Fruit fly (Drosophila melanogaster): ENCODE results near the gene scrt.
A peak's percentile ranks its signal among the peaks of the same experiment; 100 is the strongest.

scrt gene

dm6 chr3L:3972599-3972998 is 11.1 kb upstream of the scrt start, which contains the start of gene CG43915:
TSS of gene CG43915 (plus strand) at chr3L:3972899.
- no peak for TF ChIP-seq CG9705 (GFP tag; optimal IDR thresholded peaks at IDR 0.05)
- TF ChIP-seq fru (GFP tag; optimal IDR thresholded peaks at IDR 0.05): no peak
- no peak for TF ChIP-seq rgr (GFP tag; optimal IDR thresholded peaks at IDR 0.05)
- no peak for TF ChIP-seq Jra (GFP tag; optimal IDR thresholded peaks at IDR 0.05)
- no peak for TF ChIP-seq dl (GFP tag; optimal IDR thresholded peaks at IDR 0.05; ENCODE audit: insufficient read depth in 1 of 2, partially characterized antibody in 2 of 2)
- TF ChIP-seq Myc (optimal IDR thresholded peaks at IDR 0.05): no peak
- TF ChIP-seq dsf (GFP tag; optimal IDR thresholded peaks at IDR 0.05; ENCODE audit: borderline replicate concordance): no peak
- no peak for TF ChIP-seq usp (GFP tag; optimal IDR thresholded peaks at IDR 0.05)
- TF ChIP-seq Hnf4 (GFP tag; optimal IDR thresholded peaks at IDR 0.05): no peak
- TF ChIP-seq Sp1 (GFP tag; optimal IDR thresholded peaks at IDR 0.05): no peak
- no peak for TF ChIP-seq h (GFP tag; optimal IDR thresholded peaks at IDR 0.05)
- no peak for TF ChIP-seq jim (GFP tag; optimal IDR thresholded peaks at IDR 0.05)

- TF ChIP-seq Vsx2 (GFP tag; optimal IDR thresholded peaks at IDR 0.05; ENCODE audit: partially characterized antibody) (no peak), OdsH (GFP tag; optimal IDR thresholded peaks at IDR 0.05) (no peak), tai (GFP tag; optimal IDR thresholded peaks at IDR 0.05) (no peak), CG9705 (GFP tag; optimal IDR thresholded peaks at IDR 0.05) (no peak), usp (GFP tag; optimal IDR thresholded peaks at IDR 0.05) (no peak), HLH106 (tag; optimal IDR thresholded peaks at IDR 0.05) (no peak), ey (GFP tag; optimal IDR thresholded peaks at IDR 0.05) (no peak), h (GFP tag; optimal IDR thresholded peaks at IDR 0.05) (no peak), CG32264 (GFP tag; optimal IDR thresholded peaks at IDR 0.05) (no peak), Abd-B (GFP tag; optimal IDR thresholded peaks at IDR 0.05) (no peak), dl (GFP tag; optimal IDR thresholded peaks at IDR 0.05; ENCODE audit: insufficient read depth in 1 of 2, partially characterized antibody in 2 of 2) (no peak), jim (GFP tag; optimal IDR thresholded peaks at IDR 0.05) (no peak), pan (optimal IDR thresholded peaks at IDR 0.05) (no peak), sv (GFP tag; optimal IDR thresholded peaks at IDR 0.05) (no peak), Rel (GFP tag; optimal IDR thresholded peaks at IDR 0.05) (no peak), Rel (tag; optimal IDR thresholded peaks at IDR 0.05) (no peak), Hr83 (GFP tag; optimal IDR thresholded peaks at IDR 0.05; ENCODE audit: poor library complexity, severe bottlenecking) (no peak), brk (GFP tag; optimal IDR thresholded peaks at IDR 0.05) (no peak), foxo (GFP tag; optimal IDR thresholded peaks at IDR 0.05) (no peak), lola (GFP tag; optimal IDR thresholded peaks at IDR 0.05) (no peak), Jra (GFP tag; optimal IDR thresholded peaks at IDR 0.05) (no peak)
These were observed 7.3 kb upstream of the scrt start for dm6 chr3L:3976438-3976837.

dm6 chr3L:3977622-3978355 is 5.9 kb upstream of the scrt start:
- TF ChIP-seq dl (GFP tag; optimal IDR thresholded peaks at IDR 0.05; ENCODE audit: insufficient read depth in 1 of 2, partially characterized antibody in 2 of 2) (no peak), OdsH (GFP tag; optimal IDR thresholded peaks at IDR 0.05) (peak; percentile 4), foxo (GFP tag; optimal IDR thresholded peaks at IDR 0.05) (peak in 1 of 2 experiments; percentile 2), fru (GFP tag; optimal IDR thresholded peaks at IDR 0.05) (no peak), rgr (GFP tag; optimal IDR thresholded peaks at IDR 0.05) (peak; percentile 9), Sp1 (GFP tag; optimal IDR thresholded peaks at IDR 0.05) (no peak), Vsx2 (GFP tag; optimal IDR thresholded peaks at IDR 0.05; ENCODE audit: partially characterized antibody) (no peak), h (GFP tag; optimal IDR thresholded peaks at IDR 0.05) (peak; percentile 20)

- TF ChIP-seq sv (GFP tag; optimal IDR thresholded peaks at IDR 0.05) (no peak), Vsx2 (GFP tag; optimal IDR thresholded peaks at IDR 0.05; ENCODE audit: partially characterized antibody) (peak; percentile 52), Hnf4 (GFP tag; optimal IDR thresholded peaks at IDR 0.05) (no peak), woc (GFP tag; optimal IDR thresholded peaks at IDR 0.05) (no peak), tai (GFP tag; optimal IDR thresholded peaks at IDR 0.05) (no peak), rgr (GFP tag; optimal IDR thresholded peaks at IDR 0.05) (no peak), Hr83 (GFP tag; optimal IDR thresholded peaks at IDR 0.05; ENCODE audit: poor library complexity, severe bottlenecking) (no peak), dmrt93B (GFP tag; optimal IDR thresholded peaks at IDR 0.05) (no peak), dsf (GFP tag; optimal IDR thresholded peaks at IDR 0.05; ENCODE audit: borderline replicate concordance) (no peak), Jra (GFP tag; optimal IDR thresholded peaks at IDR 0.05) (no peak), Dif (GFP tag; optimal IDR thresholded peaks at IDR 0.05; ENCODE audit: partially characterized antibody) (peak; percentile 31), fru (GFP tag; optimal IDR thresholded peaks at IDR 0.05) (no peak), pan (optimal IDR thresholded peaks at IDR 0.05) (no peak)
These were observed 4.8 kb upstream of the scrt start for dm6 chr3L:3978762-3979516.
